Fruit fly (Drosophila melanogaster) whole organism, embryonic: ENCODE measurements around the gene MED18.

Experiments used
- Abd-B ChIP-seq: fragments of 200-800 bp; sonication (Bioruptor generic); optimal IDR thresholded peaks from 2 replicates; lab custom pipeline; 2018; ENCODE audit warnings: missing biosample characterization, mild to moderate bottlenecking, missing genetic modification characterization, moderate library complexity
- CG10147 ChIP-seq: fragments of 200-800 bp; sonication (Bioruptor generic); optimal IDR thresholded peaks from 2 replicates; lab custom pipeline; 2019; ENCODE audit warnings: missing biosample characterization, mild to moderate bottlenecking, missing genetic modification characterization, moderate library complexity
- CG10462 ChIP-seq: fragments of 200-800 bp; sonication (Bioruptor generic); optimal IDR thresholded peaks from 2 replicates; lab custom pipeline; 2016; ENCODE audit warnings: missing biosample characterization, missing genetic modification characterization
- CG10565 ChIP-seq: fragments of 200-800 bp; sonication (Bioruptor generic); optimal IDR thresholded peaks from 3 replicates; lab custom pipeline; 2016; ENCODE audit warnings: missing biosample characterization, mild to moderate bottlenecking, missing genetic modification characterization
- CG11085 ChIP-seq: fragments of 200-800 bp; sonication (Bioruptor generic); IDR thresholded peaks from 2 replicates; pipeline ENCODE4 v1.3.6; 2022; ENCODE audit warnings: missing biosample characterization, missing genetic modification characterization
- CG11695 ChIP-seq: fragments of 200-800 bp; sonication (Bioruptor generic); IDR thresholded peaks from 3 replicates; pipeline ENCODE4 v1.3.6; 2022; ENCODE audit warnings: missing biosample characterization, missing genetic modification characterization
- CG11696 ChIP-seq: fragments of 200-800 bp; sonication (Bioruptor generic); IDR thresholded peaks from 2 replicates; pipeline ENCODE4 v1.3.6; 2022; ENCODE audit warnings: missing biosample characterization, missing genetic modification characterization
- CG12236 ChIP-seq: fragments of 200-800 bp; sonication (Bioruptor generic); optimal IDR thresholded peaks from 2 replicates; lab custom pipeline; 2016; ENCODE audit warnings: missing biosample characterization, missing genetic modification characterization
- CG12391 ChIP-seq: fragments of 200-800 bp; sonication (Bioruptor generic); optimal IDR thresholded peaks from 3 replicates; lab custom pipeline; 2018; ENCODE audit warnings: missing biosample characterization, mild to moderate bottlenecking, missing genetic modification characterization, moderate library complexity
- CG12942 ChIP-seq: fragments of 200-800 bp; sonication (Bioruptor generic); optimal IDR thresholded peaks from 3 replicates; lab custom pipeline; 2016; ENCODE audit warnings: missing biosample characterization, missing genetic modification characterization
- CG13123 ChIP-seq: fragments of 200-800 bp; sonication (Bioruptor generic); optimal IDR thresholded peaks from 2 replicates; lab custom pipeline; 2016; ENCODE audit warnings: missing biosample characterization, missing genetic modification characterization
- CG15514 ChIP-seq: fragments of 200-800 bp; sonication (Bioruptor generic); optimal IDR thresholded peaks from 3 replicates; lab custom pipeline; 2017; ENCODE audit warnings: missing biosample characterization, missing genetic modification characterization, mild to moderate bottlenecking, moderate library complexity, missing genetic modification reagents
- CG15696 ChIP-seq: fragments of 200-800 bp; sonication (Bioruptor generic); optimal IDR thresholded peaks from 2 replicates; lab custom pipeline; 2019; ENCODE audit warnings: missing biosample characterization, mild to moderate bottlenecking, missing genetic modification characterization, moderate library complexity
- CG1603 ChIP-seq: fragments of 200-800 bp; sonication (Bioruptor generic); optimal IDR thresholded peaks from 2 replicates; lab custom pipeline; 2019; ENCODE audit warnings: missing biosample characterization, mild to moderate bottlenecking, missing genetic modification characterization, moderate library complexity
- CG17361 ChIP-seq: fragments of 200-800 bp; sonication (Bioruptor generic); IDR thresholded peaks from 3 replicates; pipeline ENCODE4 v1.3.6; 2022; ENCODE audit warnings: missing biosample characterization, missing genetic modification characterization
- CG17829 ChIP-seq: fragments of 200-800 bp; optimal IDR thresholded peaks from 2 replicates; lab custom pipeline; 2019; ENCODE audit warnings: missing biosample characterization, mild to moderate bottlenecking, missing genetic modification characterization, moderate library complexity
- CG18599 ChIP-seq: fragments of 200-800 bp; sonication (Bioruptor generic); optimal IDR thresholded peaks from 3 replicates; lab custom pipeline; 2017; ENCODE audit warnings: missing biosample characterization, missing genetic modification characterization, mild to moderate bottlenecking, moderate library complexity, missing genetic modification reagents
- CG2875 ChIP-seq: fragments of 200-800 bp; sonication (Bioruptor generic); optimal IDR thresholded peaks from 2 replicates; lab custom pipeline; 2017; ENCODE audit warnings: missing biosample characterization, mild to moderate bottlenecking, missing genetic modification characterization, missing genetic modification reagents
- CG30020 ChIP-seq: fragments of 200-800 bp; optimal IDR thresholded peaks from 2 replicates; lab custom pipeline; 2019; ENCODE audit warnings: missing biosample characterization, mild to moderate bottlenecking, missing genetic modification characterization, moderate library complexity
- CG3163 ChIP-seq: fragments of 200-800 bp; sonication (Bioruptor generic); optimal IDR thresholded peaks from 3 replicates; lab custom pipeline; 2016; ENCODE audit warnings: missing biosample characterization, missing genetic modification characterization
- CG32772 ChIP-seq: fragments of 200-800 bp; sonication (Bioruptor generic); IDR thresholded peaks from 2 replicates; pipeline ENCODE4 v1.3.6; 2022; ENCODE audit warnings: missing biosample characterization, missing genetic modification characterization
- CG3838 ChIP-seq: fragments of 200-800 bp; sonication (Bioruptor generic); optimal IDR thresholded peaks from 3 replicates; lab custom pipeline; 2016; ENCODE audit warnings: missing biosample characterization, missing genetic modification characterization
- CG42726 ChIP-seq: fragments of 200-800 bp; sonication (Bioruptor generic); IDR thresholded peaks from 2 replicates; pipeline ENCODE4 v1.3.6; 2022; ENCODE audit warnings: missing biosample characterization, missing genetic modification characterization; ENCODE audit not compliant: partially characterized antibody
- CG4617 ChIP-seq: fragments of 200-800 bp; sonication (Bioruptor generic); optimal IDR thresholded peaks from 3 replicates; lab custom pipeline; 2016; ENCODE audit warnings: missing biosample characterization, missing genetic modification characterization, borderline replicate concordance
- CG7786 ChIP-seq: fragments of 200-800 bp; sonication (Bioruptor generic); optimal IDR thresholded peaks from 2 replicates; lab custom pipeline; 2016; ENCODE audit warnings: missing biosample characterization, missing genetic modification characterization
- CG7839 ChIP-seq: fragments of 200-800 bp; sonication (Bioruptor generic); optimal IDR thresholded peaks from 3 replicates; lab custom pipeline; 2018; ENCODE audit warnings: missing biosample characterization, mild to moderate bottlenecking, missing genetic modification characterization, moderate library complexity
- CG9797 ChIP-seq: fragments of 200-800 bp; sonication (Bioruptor generic); optimal IDR thresholded peaks from 3 replicates; lab custom pipeline; 2018; ENCODE audit warnings: missing biosample characterization, mild to moderate bottlenecking, missing genetic modification characterization
- CG9817 ChIP-seq: fragments of 200-800 bp; sonication (Bioruptor generic); optimal IDR thresholded peaks from 2 replicates; lab custom pipeline; 2018; ENCODE audit warnings: missing biosample characterization, mild to moderate bottlenecking, missing genetic modification characterization, moderate library complexity
- CHES-1-like ChIP-seq: fragments of 200-800 bp; sonication (Bioruptor generic); optimal IDR thresholded peaks from 2 replicates; lab custom pipeline; 2016; ENCODE audit warnings: missing biosample characterization, missing genetic modification characterization
- CTCF ChIP-seq: fragments of 200-800 bp; sonication (Bioruptor generic); optimal IDR thresholded peaks from 2 replicates; lab custom pipeline; 2017; ENCODE audit warnings: missing biosample characterization, mild to moderate bottlenecking, missing genetic modification characterization, moderate library complexity
- Dbx ChIP-seq: fragments of 200-800 bp; sonication (Bioruptor generic); IDR thresholded peaks from 3 replicates; pipeline ENCODE4 v1.3.6; 2022; ENCODE audit warnings: missing biosample characterization, missing genetic modification characterization
- HHEX ChIP-seq: fragments of 200-800 bp; sonication (Bioruptor generic); optimal IDR thresholded peaks from 3 replicates; lab custom pipeline; 2017; ENCODE audit warnings: missing biosample characterization, mild to moderate bottlenecking, missing genetic modification characterization, missing genetic modification reagents
- Hey ChIP-seq: fragments of 200-800 bp; sonication (Bioruptor generic); optimal IDR thresholded peaks from 3 replicates; lab custom pipeline; 2018; ENCODE audit warnings: missing biosample characterization, mild to moderate bottlenecking, missing genetic modification characterization
- Mad ChIP-seq: fragments of 200-800 bp; sonication (Bioruptor generic); optimal IDR thresholded peaks from 2 replicates; lab custom pipeline; 2016; ENCODE audit warnings: missing biosample characterization, missing genetic modification characterization
- Pdp1 ChIP-seq, 2 experiments: fragments of 200-800 bp; sonication (Bioruptor generic); optimal IDR thresholded peaks; 3 replicates each; lab custom pipeline; 2016; ENCODE audit warnings: missing biosample characterization in 2 of 2, missing genetic modification characterization in 2 of 2, mild to moderate bottlenecking in 1 of 2, moderate library complexity in 1 of 2
- Rx ChIP-seq: fragments of 200-800 bp; sonication (Bioruptor generic); IDR thresholded peaks from 2 replicates; pipeline ENCODE4 v1.3.6; 2022; ENCODE audit warnings: missing biosample characterization, missing genetic modification characterization
- Stat92E ChIP-seq, 3 experiments: fragments of >200 bp in 2 of 3; fragments of 200-800 bp in 1 of 3; sonication (Bioruptor generic) in 1 of 3; optimal IDR thresholded peaks; 2 replicates each; lab custom pipeline; 2017 to 2019; ENCODE audit warnings: missing biosample characterization in 3 of 3, missing genetic modification characterization in 3 of 3, mild to moderate bottlenecking in 1 of 3, moderate library complexity in 1 of 3
- az2 ChIP-seq: fragments of 200-800 bp; sonication (Bioruptor generic); optimal IDR thresholded peaks from 3 replicates; lab custom pipeline; 2016; ENCODE audit warnings: missing biosample characterization, missing genetic modification characterization
- dpn ChIP-seq, 2 experiments: fragments of 200-800 bp; sonication (Bioruptor generic); optimal IDR thresholded peaks; 3 replicates each; lab custom pipeline; 2016; ENCODE audit warnings: missing biosample characterization in 2 of 2, missing genetic modification characterization in 2 of 2
- emc ChIP-seq: fragments of 200-800 bp; sonication (Bioruptor generic); optimal IDR thresholded peaks from 2 replicates; lab custom pipeline; 2016; ENCODE audit warnings: missing biosample characterization, missing genetic modification characterization
- grn ChIP-seq: fragments of 200-800 bp; sonication (Bioruptor generic); optimal IDR thresholded peaks from 3 replicates; lab custom pipeline; 2017; ENCODE audit warnings: missing biosample characterization, missing genetic modification characterization
- gsb-n ChIP-seq: fragments of 200-800 bp; sonication (Bioruptor generic); optimal IDR thresholded peaks from 3 replicates; lab custom pipeline; 2018; ENCODE audit warnings: missing biosample characterization, mild to moderate bottlenecking, missing genetic modification characterization
- insv ChIP-seq, 2 experiments: fragments of 200-800 bp; sonication (Bioruptor generic); optimal IDR thresholded peaks; 3 replicates each; lab custom pipeline; 2016 to 2018; ENCODE audit warnings: missing biosample characterization in 2 of 2, missing genetic modification characterization in 2 of 2
- kay ChIP-seq: fragments of 200-800 bp; sonication (Bioruptor generic); optimal IDR thresholded peaks from 2 replicates; lab custom pipeline; 2016; ENCODE audit warnings: missing biosample characterization, missing genetic modification characterization
- odd ChIP-seq: fragments of 200-800 bp; sonication (Bioruptor generic); optimal IDR thresholded peaks from 2 replicates; lab custom pipeline; 2017; ENCODE audit warnings: missing biosample characterization, mild to moderate bottlenecking, missing genetic modification characterization
- onecut ChIP-seq: fragments of 200-800 bp; sonication (Bioruptor generic); IDR thresholded peaks from 2 replicates; pipeline ENCODE4 v1.3.6; 2022; ENCODE audit warnings: missing biosample characterization, missing genetic modification characterization
- peb ChIP-seq: fragments of 200-800 bp; sonication (Bioruptor generic); IDR thresholded peaks from 2 replicates; pipeline ENCODE4 v1.3.6; 2022; ENCODE audit warnings: missing biosample characterization, missing genetic modification characterization
- salm ChIP-seq: fragments of 200-800 bp; sonication (Bioruptor generic); optimal IDR thresholded peaks from 2 replicates; lab custom pipeline; 2018; ENCODE audit warnings: missing biosample characterization, mild to moderate bottlenecking, missing genetic modification characterization
- ssp ChIP-seq: fragments of 200-800 bp; sonication (Bioruptor generic); IDR thresholded peaks from 2 replicates; pipeline ENCODE4 v1.3.6; 2022; ENCODE audit warnings: missing biosample characterization, missing genetic modification characterization

The MED18 gene

DNA sequence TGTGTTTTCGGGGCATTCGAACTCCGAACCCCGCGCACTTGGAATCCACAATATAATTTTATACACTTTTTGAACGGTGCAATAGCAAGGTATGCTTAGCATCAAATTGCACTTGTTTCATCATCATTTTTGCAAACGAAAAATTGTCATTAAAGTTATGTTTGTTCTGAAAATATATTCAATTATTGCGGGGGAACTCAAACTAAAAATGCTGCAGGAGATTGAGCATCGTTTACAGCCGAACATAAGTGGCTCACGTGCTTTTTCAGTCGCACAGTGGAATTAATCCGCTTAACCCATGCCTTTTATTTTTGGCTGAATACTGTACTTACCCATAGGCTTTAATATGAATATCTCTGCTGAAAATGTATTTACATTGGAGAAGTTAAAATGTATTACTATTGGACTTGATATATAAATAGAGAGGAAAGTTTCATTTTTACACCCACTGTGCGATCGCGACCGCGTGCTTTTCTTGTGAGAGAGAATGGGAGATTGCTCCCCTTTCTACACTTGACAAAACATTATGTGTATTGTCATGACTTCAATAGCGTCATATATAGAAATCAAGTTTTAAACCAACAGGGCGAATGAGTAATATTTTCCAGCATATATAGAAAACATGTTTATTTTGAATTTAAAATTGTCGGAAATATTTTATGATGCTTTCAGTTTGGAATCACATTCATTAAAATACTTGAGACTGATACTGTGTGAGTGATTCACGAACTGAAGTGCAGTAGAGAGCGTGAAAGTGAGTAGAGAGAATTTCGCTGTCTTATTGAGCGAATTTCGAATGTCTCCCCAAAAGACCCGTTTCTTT lies 35.1 kb upstream of the MED18 start (continued):
- peak; percentile 96 for TF ChIP-seq CG32772 (GFP tag; lab: Robert Waterston, UW)
- TF ChIP-seq Dbx (GFP tag; lab: Robert Waterston, UW): peak; percentile 96
- TF ChIP-seq CG13123 (GFP tag; lab: Kevin White, UChicago): peak; percentile 90
- TF ChIP-seq Mad: peak; percentile 92
- TF ChIP-seq CG3163 (GFP tag; lab: Kevin White, UChicago): peak; percentile 83
- TF ChIP-seq odd (GFP tag; lab: Kevin White, UChicago): peak; percentile 92
- TF ChIP-seq emc (GFP tag; lab: Kevin White, UChicago): peak; percentile 77
- peak; percentile 94 for TF ChIP-seq salm (tag; lab: Kevin White, UChicago)
- peak; percentile 87 for TF ChIP-seq CG12942 (GFP tag; lab: Kevin White, UChicago)
- peak; percentile 92 for TF ChIP-seq onecut
- TF ChIP-seq kay (GFP tag; lab: Kevin White, UChicago): peak; percentile 95
- peak; percentile 95 for TF ChIP-seq peb (GFP tag; lab: Robert Waterston, UW)
- TF ChIP-seq CG42726 (GFP tag; lab: Robert Waterston, UW): no peak
- peak; percentile 88 for TF ChIP-seq ssp (GFP tag; lab: Robert Waterston, UW)
- peak; percentile 94 for TF ChIP-seq Abd-B
- TF ChIP-seq az2: peak; percentile 94
- peak; percentile 97 for TF ChIP-seq CG7839 (tag; lab: Kevin White, UChicago)
- TF ChIP-seq CG11695 (GFP tag; lab: Robert Waterston, UW): peak; percentile 95
- peak; percentile 94 for TF ChIP-seq CG7786 (GFP tag; lab: Kevin White, UChicago)
- peak; percentile 46 for TF ChIP-seq grn (GFP tag; lab: Kevin White, UChicago)
- TF ChIP-seq Pdp1 (GFP tag; optimal IDR thresholded peaks at IDR 0.05; lab: Kevin White, UChicago): peak; percentile 92 to 93
- TF ChIP-seq CG2875 (GFP tag; lab: Kevin White, UChicago): peak; percentile 92
- peak; percentile 92 for TF ChIP-seq gsb-n
- peak; percentile 92 for TF ChIP-seq CG15514 (GFP tag; lab: Kevin White, UChicago)
- peak; percentile 98 for TF ChIP-seq CG17361 (GFP tag; lab: Robert Waterston, UW)
- TF ChIP-seq CG4617 (GFP tag; lab: Kevin White, UChicago): peak; percentile 89
- TF ChIP-seq CG9817: peak; percentile 95
- TF ChIP-seq insv (GFP tag; optimal IDR thresholded peaks at IDR 0.05; lab: Kevin White, UChicago): peak; percentile 46 to 66
- peak; percentile 96 for TF ChIP-seq CG12391 (tag; lab: Kevin White, UChicago)
- peak; percentile 93 for TF ChIP-seq CG11696 (GFP tag; lab: Robert Waterston, UW)
- peak; percentile 95 for TF ChIP-seq CG11085 (GFP tag; lab: Robert Waterston, UW)
- TF ChIP-seq CG18599 (GFP tag; lab: Kevin White, UChicago): peak; percentile 96
- TF ChIP-seq Rx: peak; percentile 97
- TF ChIP-seq CG3838 (GFP tag; lab: Kevin White, UChicago): peak; percentile 83
- peak; percentile 94 for TF ChIP-seq HHEX (GFP tag; lab: Kevin White, UChicago)
- TF ChIP-seq CG15696 (tag; lab: Kevin White, UChicago): peak; percentile 70
- peak; percentile 82 for TF ChIP-seq CG12236 (GFP tag; lab: Kevin White, UChicago)
- TF ChIP-seq CG10565 (GFP tag; lab: Kevin White, UChicago): peak; percentile 31
- TF ChIP-seq CG17829 (tag; lab: Kevin White, UChicago): peak; percentile 94
- TF ChIP-seq CG10462 (GFP tag; lab: Kevin White, UChicago): peak; percentile 82
- TF ChIP-seq CG10147: peak; percentile 94
- peak; percentile 39 for TF ChIP-seq CG9797 (GFP tag; lab: Kevin White, UChicago)
- peak; percentile 66 for TF ChIP-seq CTCF
- peak; percentile 93 for TF ChIP-seq CHES-1-like
- TF ChIP-seq Stat92E (GFP tag; optimal IDR thresholded peaks at IDR 0.05; lab: Kevin White, UChicago): peak in 1 of 3 experiments; percentile 78
- peak; percentile 78 for TF ChIP-seq CG30020
- peak; percentile 97 for TF ChIP-seq CG1603 (tag; lab: Kevin White, UChicago)
- peak; percentile 94 to 95 for TF ChIP-seq dpn (GFP tag; optimal IDR thresholded peaks at IDR 0.05; lab: Kevin White, UChicago)
- peak; percentile 69 for TF ChIP-seq Hey (tag; lab: Kevin White, UChicago)
